Fruit fly (Drosophila melanogaster) whole organism, embryonic: ENCODE measurements around the gene CG17362.

Source experiments
- CG10147 ChIP-seq: fragments of 200-800 bp; sonication (Bioruptor generic); optimal IDR thresholded peaks from 2 replicates; lab custom pipeline; 2019; ENCODE audit warnings: missing biosample characterization, mild to moderate bottlenecking, missing genetic modification characterization, moderate library complexity
- CG10267 ChIP-seq: fragments of 200-800 bp; sonication (Bioruptor generic); optimal IDR thresholded peaks from 2 replicates; lab custom pipeline; 2018; ENCODE audit warnings: missing biosample characterization, mild to moderate bottlenecking, missing genetic modification characterization, moderate library complexity
- CG12104 ChIP-seq: fragments of 200-800 bp; sonication (Bioruptor generic); optimal IDR thresholded peaks from 3 replicates; lab custom pipeline; 2016; ENCODE audit warnings: missing biosample characterization, missing genetic modification characterization
- CG12391 ChIP-seq: fragments of 200-800 bp; sonication (Bioruptor generic); optimal IDR thresholded peaks from 3 replicates; lab custom pipeline; 2018; ENCODE audit warnings: missing biosample characterization, mild to moderate bottlenecking, missing genetic modification characterization, moderate library complexity
- CG12744 ChIP-seq: fragments of 200-800 bp; sonication (Bioruptor generic); optimal IDR thresholded peaks from 2 replicates; lab custom pipeline; 2016; ENCODE audit warnings: missing biosample characterization, missing genetic modification characterization
- CG13424 ChIP-seq: fragments of 200-800 bp; sonication (Bioruptor generic); optimal IDR thresholded peaks from 2 replicates; lab custom pipeline; 2019; ENCODE audit warnings: missing biosample characterization, mild to moderate bottlenecking, missing genetic modification characterization, moderate library complexity
- CG14050 ChIP-seq: fragments of 200-800 bp; sonication (Bioruptor generic); IDR thresholded peaks from 3 replicates; pipeline ENCODE4 v1.3.6; 2022; ENCODE audit warnings: missing biosample characterization, missing genetic modification characterization
- CG16813 ChIP-seq: fragments of 200-800 bp; sonication (Bioruptor generic); IDR thresholded peaks from 3 replicates; pipeline ENCODE4 v1.3.6; 2022; ENCODE audit warnings: missing biosample characterization, missing genetic modification characterization; ENCODE audit not compliant: partially characterized antibody
- CG16863 ChIP-seq: fragments of 200-800 bp; sonication (Bioruptor generic); optimal IDR thresholded peaks from 3 replicates; lab custom pipeline; 2016; ENCODE audit warnings: missing biosample characterization, missing genetic modification characterization
- CG17328 ChIP-seq: fragments of 200-800 bp; sonication (Bioruptor generic); IDR thresholded peaks from 2 replicates; pipeline ENCODE4 v1.3.6; 2022; ENCODE audit warnings: missing biosample characterization, missing genetic modification characterization
- CG17385 ChIP-seq: fragments of 200-800 bp; sonication (Bioruptor generic); optimal IDR thresholded peaks from 3 replicates; lab custom pipeline; 2018; ENCODE audit warnings: missing biosample characterization, mild to moderate bottlenecking, missing genetic modification characterization
- CG17912 ChIP-seq: fragments of 200-800 bp; sonication (Bioruptor generic); optimal IDR thresholded peaks from 2 replicates; lab custom pipeline; 2018; ENCODE audit warnings: missing biosample characterization, mild to moderate bottlenecking, missing genetic modification characterization
- CG18599 ChIP-seq: fragments of 200-800 bp; sonication (Bioruptor generic); optimal IDR thresholded peaks from 3 replicates; lab custom pipeline; 2017; ENCODE audit warnings: missing biosample characterization, missing genetic modification characterization, mild to moderate bottlenecking, moderate library complexity, missing genetic modification reagents
- CG18764 ChIP-seq: fragments of 200-800 bp; sonication (Bioruptor generic); optimal IDR thresholded peaks from 3 replicates; lab custom pipeline; 2016; ENCODE audit warnings: missing biosample characterization, missing genetic modification characterization
- CG30403 ChIP-seq: fragments of 200-800 bp; sonication (Bioruptor generic); optimal IDR thresholded peaks from 3 replicates; lab custom pipeline; 2016; ENCODE audit warnings: missing biosample characterization, missing genetic modification characterization
- CG31441 ChIP-seq: fragments of 200-800 bp; sonication (Bioruptor generic); IDR thresholded peaks from 2 replicates; pipeline ENCODE4 v1.3.6; 2022; ENCODE audit warnings: missing biosample characterization, missing genetic modification characterization
- CG3847 ChIP-seq: fragments of 200-800 bp; sonication (Bioruptor generic); IDR thresholded peaks from 2 replicates; pipeline ENCODE4 v1.3.6; 2022; ENCODE audit warnings: missing biosample characterization, missing genetic modification characterization
- CG6813 ChIP-seq: fragments of 200-800 bp; sonication (Bioruptor generic); optimal IDR thresholded peaks from 2 replicates; lab custom pipeline; 2017; ENCODE audit warnings: missing biosample characterization, missing genetic modification characterization, mild to moderate bottlenecking, moderate library complexity, missing genetic modification reagents
- CG9437 ChIP-seq: fragments of 200-800 bp; sonication (Bioruptor generic); optimal IDR thresholded peaks from 2 replicates; lab custom pipeline; 2018; ENCODE audit warnings: missing biosample characterization, mild to moderate bottlenecking, missing genetic modification characterization
- Doc3 ChIP-seq: fragments of 200-800 bp; sonication (Bioruptor generic); IDR thresholded peaks from 3 replicates; pipeline ENCODE4 v1.3.6; 2022; ENCODE audit warnings: missing biosample characterization, missing genetic modification characterization; ENCODE audit not compliant: partially characterized antibody
- Dp ChIP-seq: fragments of 200-800 bp; sonication (Bioruptor generic); optimal IDR thresholded peaks from 2 replicates; lab custom pipeline; 2018; ENCODE audit warnings: missing biosample characterization, mild to moderate bottlenecking, missing genetic modification characterization, moderate library complexity
- Fer1 ChIP-seq: fragments of 200-800 bp; sonication (Bioruptor generic); optimal IDR thresholded peaks from 2 replicates; lab custom pipeline; 2017; ENCODE audit warnings: missing biosample characterization, mild to moderate bottlenecking, missing genetic modification characterization
- Hand ChIP-seq: fragments of 200-800 bp; sonication (Bioruptor generic); optimal IDR thresholded peaks from 2 replicates; lab custom pipeline; 2017; ENCODE audit warnings: mild to moderate bottlenecking, missing biosample characterization, missing genetic modification reagents, missing genetic modification characterization
- Hsf ChIP-seq: fragments of 200-800 bp; sonication (Bioruptor generic); optimal IDR thresholded peaks from 3 replicates; lab custom pipeline; 2016; ENCODE audit warnings: missing biosample characterization, missing genetic modification characterization
- Med ChIP-seq: fragments of 200-800 bp; sonication (Bioruptor generic); peaks from one replicate; lab custom pipeline; 2016; ENCODE audit warnings: missing biosample characterization, missing genetic modification characterization, mild to moderate bottlenecking, inconsistent platforms, moderate library complexity
- NK7.1 ChIP-seq: fragments of 200-800 bp; sonication (Bioruptor generic); optimal IDR thresholded peaks from 3 replicates; lab custom pipeline; 2016; ENCODE audit warnings: missing biosample characterization, missing genetic modification characterization
- Oli ChIP-seq: fragments of 200-800 bp; sonication (Bioruptor generic); optimal IDR thresholded peaks from 2 replicates; lab custom pipeline; 2018; ENCODE audit warnings: missing biosample characterization, mild to moderate bottlenecking, missing genetic modification characterization, moderate library complexity
- Optix ChIP-seq: fragments of 200-800 bp; sonication (Bioruptor generic); IDR thresholded peaks from 3 replicates; pipeline ENCODE4 v1.3.6; 2022; ENCODE audit warnings: missing biosample characterization, missing genetic modification characterization
- Sox102F ChIP-seq: fragments of 200-800 bp; sonication (Bioruptor generic); optimal IDR thresholded peaks from 2 replicates; lab custom pipeline; 2018; ENCODE audit warnings: missing biosample characterization, mild to moderate bottlenecking, missing genetic modification characterization, moderate library complexity
- Taf1 ChIP-seq: fragments of 200-800 bp; sonication (Bioruptor generic); IDR thresholded peaks from 2 replicates; pipeline ENCODE4 v1.3.6; 2022; ENCODE audit warnings: missing biosample characterization, missing genetic modification characterization
- Trl ChIP-seq, 3 experiments: fragments of >200 bp in 2 of 3; fragments of 200-800 bp in 1 of 3; sonication (Bioruptor generic) in 1 of 3; optimal IDR thresholded peaks; 2 replicates in 1 of 3; 3 replicates in 2 of 3; lab custom pipeline; 2016 to 2017; ENCODE audit warnings: missing biosample characterization in 1 of 3, missing genetic modification characterization in 1 of 3
- al ChIP-seq: fragments of 200-800 bp; sonication (Bioruptor generic); IDR thresholded peaks from 2 replicates; pipeline ENCODE4 v1.3.6; 2022; ENCODE audit warnings: missing biosample characterization, missing genetic modification characterization
- amos ChIP-seq: fragments of 200-800 bp; sonication (Bioruptor generic); IDR thresholded peaks from 2 replicates; pipeline ENCODE4 v1.3.6; 2022; ENCODE audit warnings: missing biosample characterization, missing genetic modification characterization; ENCODE audit not compliant: partially characterized antibody
- ara ChIP-seq: fragments of 200-800 bp; sonication (Bioruptor generic); IDR thresholded peaks from 2 replicates; pipeline ENCODE4 v1.3.6; 2022; ENCODE audit warnings: missing biosample characterization, missing genetic modification characterization
- bbx ChIP-seq: fragments of 200-800 bp; sonication (Bioruptor generic); IDR thresholded peaks from 2 replicates; pipeline ENCODE4 v1.3.6; 2022; ENCODE audit warnings: missing biosample characterization, missing genetic modification characterization; ENCODE audit not compliant: partially characterized antibody
- bowl ChIP-seq: fragments of 200-800 bp; sonication (Bioruptor generic); IDR thresholded peaks from 2 replicates; pipeline ENCODE4 v1.3.6; 2022; ENCODE audit warnings: missing biosample characterization, missing genetic modification characterization
- chinmo ChIP-seq: fragments of 200-800 bp; sonication (Bioruptor generic); IDR thresholded peaks from 4 replicates; pipeline ENCODE4 v1.3.6; 2022; ENCODE audit warnings: missing biosample characterization, missing genetic modification characterization; ENCODE audit not compliant: partially characterized antibody
- dmrt99B ChIP-seq: fragments of 200-800 bp; sonication (Bioruptor generic); optimal IDR thresholded peaks from 2 replicates; lab custom pipeline; 2018; ENCODE audit warnings: missing biosample characterization, mild to moderate bottlenecking, missing genetic modification characterization, moderate library complexity
- gce ChIP-seq: fragments of 200-800 bp; sonication (Bioruptor generic); IDR thresholded peaks from 3 replicates; pipeline ENCODE4 v1.3.6; 2022; ENCODE audit warnings: missing biosample characterization, missing genetic modification characterization
- jumu ChIP-seq: fragments of 200-800 bp; sonication (Bioruptor generic); optimal IDR thresholded peaks from 3 replicates; lab custom pipeline; 2016; ENCODE audit warnings: missing biosample characterization, missing genetic modification characterization
- pros ChIP-seq: fragments of 200-800 bp; sonication (Bioruptor generic); optimal IDR thresholded peaks from 3 replicates; lab custom pipeline; 2019; ENCODE audit warnings: missing biosample characterization, mild to moderate bottlenecking, missing genetic modification characterization, moderate library complexity
- row ChIP-seq: fragments of 200-800 bp; sonication (Bioruptor generic); IDR thresholded peaks from 3 replicates; pipeline ENCODE4 v1.3.6; 2022; ENCODE audit warnings: missing biosample characterization, missing genetic modification characterization
- stwl ChIP-seq: fragments of 200-800 bp; sonication (Bioruptor generic); optimal IDR thresholded peaks from 3 replicates; lab custom pipeline; 2018; ENCODE audit warnings: missing biosample characterization, mild to moderate bottlenecking, missing genetic modification characterization, moderate library complexity
- unpg ChIP-seq: fragments of 200-800 bp; sonication (Bioruptor generic); optimal IDR thresholded peaks from 3 replicates; lab custom pipeline; 2018; ENCODE audit warnings: missing biosample characterization, mild to moderate bottlenecking, missing genetic modification characterization, moderate library complexity
- vnd ChIP-seq: fragments of 200-800 bp; sonication (Bioruptor generic); IDR thresholded peaks from 3 replicates; pipeline ENCODE4 v1.3.6; 2022; ENCODE audit warnings: missing biosample characterization, missing genetic modification characterization; ENCODE audit not compliant: partially characterized antibody

The CG17362 gene

DNA sequence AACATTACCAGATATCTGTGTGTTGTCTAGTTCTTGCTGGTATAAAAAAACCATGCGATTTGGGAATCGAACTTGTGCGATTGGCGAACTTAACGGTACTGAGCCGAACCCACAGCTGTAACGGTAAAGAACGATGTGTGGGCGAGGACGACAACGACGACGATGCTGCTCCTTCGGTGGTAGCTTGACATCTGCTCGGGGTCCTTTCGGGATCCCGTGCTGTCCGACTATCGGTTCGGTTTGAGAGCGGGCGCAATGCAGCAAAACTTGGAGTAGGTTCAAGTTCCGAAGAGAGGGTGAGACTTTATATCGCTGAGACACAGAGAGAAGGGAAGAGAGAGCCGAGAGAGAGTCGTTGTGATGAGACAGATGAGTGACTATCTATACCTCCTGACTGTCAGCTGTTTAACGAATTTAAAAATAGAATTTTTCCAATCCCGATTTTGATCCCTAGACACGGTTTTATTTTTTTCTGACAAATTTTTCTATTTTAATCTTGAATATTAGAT is 6.9 kb downstream of the CG17362 start, which contains the start of gene CG17364 (continued):
- TF ChIP-seq CG18764 (GFP tag; lab: Kevin White, UChicago): no peak
- TF ChIP-seq CG17328: no peak
- no peak for TF ChIP-seq Dp
- no peak for TF ChIP-seq Hsf (GFP tag; lab: Kevin White, UChicago)
- TF ChIP-seq CG14050 (GFP tag; lab: Robert Waterston, UW): no peak
- no peak for TF ChIP-seq Taf1
- TF ChIP-seq CG9437: no peak
- no peak for TF ChIP-seq CG12744 (GFP tag; lab: Kevin White, UChicago)
- peak; percentile 69 to 72 for TF ChIP-seq Trl (optimal IDR thresholded peaks at IDR 0.05; lab: Kevin White, UChicago)
- TF ChIP-seq Trl (GFP tag; optimal IDR thresholded peaks at IDR 0.05; lab: Kevin White, UChicago): no peak
- TF ChIP-seq Fer1 (GFP tag; lab: Kevin White, UChicago): no peak
- no peak for TF ChIP-seq CG12104 (GFP tag; lab: Kevin White, UChicago)
- no peak for TF ChIP-seq al
- no peak for TF ChIP-seq Sox102F (GFP tag; lab: Kevin White, UChicago)
- no peak for TF ChIP-seq pros (GFP tag; lab: Kevin White, UChicago)

DNA sequence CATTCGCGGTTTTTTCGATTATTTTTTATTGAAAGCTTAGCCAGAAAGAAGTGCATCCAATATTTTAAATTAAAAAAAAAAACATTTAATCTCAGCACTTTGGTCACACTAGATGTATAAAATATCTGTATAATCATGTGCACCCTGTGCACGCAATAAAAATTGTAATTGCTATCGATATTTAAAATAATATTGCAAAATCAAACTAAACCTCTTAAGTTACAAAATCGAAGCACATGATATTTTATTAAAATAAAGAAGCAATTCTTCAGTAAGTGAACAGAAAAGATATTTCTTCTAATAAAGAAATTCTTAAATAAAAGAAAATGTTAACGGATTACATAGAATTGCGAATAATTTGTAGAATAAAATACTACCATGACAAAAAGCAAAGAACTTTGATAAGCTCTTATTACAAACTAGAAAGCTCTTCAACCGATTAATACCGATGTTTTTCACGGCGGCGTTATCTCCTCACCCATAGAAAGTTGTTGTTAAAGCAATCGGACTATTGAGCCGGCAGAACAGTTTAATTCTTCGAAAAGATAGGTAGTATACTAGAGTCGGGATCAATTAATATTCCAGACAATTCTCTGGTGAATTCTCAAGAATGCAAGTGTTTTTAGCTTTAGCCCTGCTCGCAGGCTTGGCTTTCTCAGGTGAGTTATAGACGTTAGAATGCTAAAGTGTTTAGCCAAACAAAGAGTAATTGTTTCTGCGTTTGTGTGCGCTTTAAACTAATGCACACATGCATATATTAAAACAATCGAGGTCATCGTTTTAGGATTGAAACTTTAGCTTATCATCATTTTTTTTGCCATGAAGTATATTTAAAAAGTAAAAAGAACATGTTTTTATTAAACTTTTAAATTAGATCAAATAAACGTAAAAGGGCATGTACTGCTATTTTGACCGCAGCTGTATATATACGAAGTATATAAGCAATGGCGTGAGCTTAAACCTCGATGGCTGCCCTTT is 7.6 kb downstream of the CG17362 start, which contains the start of gene CtsK1:
Gene CtsK1, plus strand, starts transcription at position 490 of the 978 bp plus-strand sequence.
- TF ChIP-seq bbx (peak; percentile 10; the same call in 1 of the 2 replicates), row (GFP tag; lab: Robert Waterston, UW) (peak; percentile 75), CG3847 (no peak), CG31441 (GFP tag; lab: Robert Waterston, UW) (peak; percentile 48), ara (peak; percentile 25; the same call in 1 of the 2 replicates), Optix (GFP tag; lab: Robert Waterston, UW) (no peak), CG10147 (GFP tag; lab: Kevin White, UChicago) (peak; percentile 44), CG17385 (peak; percentile 11), CG17912 (GFP tag; lab: Kevin White, UChicago) (no peak), jumu (GFP tag; lab: Kevin White, UChicago) (no peak), Hand (no peak), bowl (GFP tag; lab: Robert Waterston, UW) (no peak), CG30403 (GFP tag; lab: Kevin White, UChicago) (peak; percentile 20), CG16813 (GFP tag; lab: Robert Waterston, UW) (peak; percentile 48), CG13424 (peak; percentile 30), CG12391 (tag; lab: Kevin White, UChicago) (peak; percentile 46), amos (GFP tag; lab: Robert Waterston, UW) (peak; percentile 69), CG18599 (GFP tag; lab: Kevin White, UChicago) (peak; percentile 26), dmrt99B (tag; lab: Kevin White, UChicago) (peak; percentile 19), CG6813 (GFP tag; lab: Kevin White, UChicago) (peak; percentile 1), Oli (tag; lab: Kevin White, UChicago) (peak; percentile 12), CG16863 (GFP tag; lab: Kevin White, UChicago) (no peak), unpg (GFP tag; lab: Kevin White, UChicago) (peak; percentile 22), stwl (tag; lab: Kevin White, UChicago) (peak; percentile 98), NK7.1 (GFP tag; lab: Kevin White, UChicago) (no peak), vnd (GFP tag; lab: Robert Waterston, UW) (peak; percentile 61), CG10267 (tag; lab: Kevin White, UChicago) (peak; percentile 38), gce (GFP tag; lab: Robert Waterston, UW) (0 out of 3 replicates have a peak, but pooled peaks have one; percentile 27), pros (GFP tag; lab: Kevin White, UChicago) (no peak), Med (GFP tag; lab: Kevin White, UChicago) (peak; percentile 68), chinmo (0 out of 4 replicates have a peak, but pooled peaks have one; percentile 71), Doc3 (GFP tag; lab: Robert Waterston, UW) (peak; percentile 78)
